Worm (Caenorhabditis elegans) whole organism, young adult: ENCODE measurements around the gene sri-50.
A peak's percentile ranks its signal among the peaks of the same experiment; 100 is the strongest.

Source experiments
- F10E7.11 ChIP-seq: sonication (generic microtip); optimal IDR thresholded peaks from 2 replicates; lab custom pipeline; 2017; ENCODE audit warnings: mild to moderate bottlenecking, missing genetic modification characterization, moderate library complexity, missing compliant biosample characterization
- F22D6.2 ChIP-seq: sonication (generic microtip); optimal IDR thresholded peaks from 2 replicates; lab custom pipeline; 2016; ENCODE audit warnings: mild to moderate bottlenecking, missing genetic modification characterization, missing compliant biosample characterization
- F23B12.7 ChIP-seq: sonication (generic microtip); optimal IDR thresholded peaks from 2 replicates; lab custom pipeline; 2017; ENCODE audit warnings: missing genetic modification characterization, mild to moderate bottlenecking, missing compliant biosample characterization, antibody characterized with exemption, moderate library complexity; ENCODE audit not compliant: insufficient read depth
- F33H1.4 ChIP-seq: fragments of 200-800 bp; sonication (Bioruptor generic); IDR thresholded peaks from 2 replicates; pipeline ENCODE4 v1.3.6; 2022; ENCODE audit warnings: missing genetic modification reagents, missing genetic modification characterization, missing compliant biosample characterization
- F37B4.10 ChIP-seq: fragments of 200-800 bp; sonication (Bioruptor generic); IDR thresholded peaks from 2 replicates; pipeline ENCODE4 v1.3.6; 2022; ENCODE audit warnings: missing genetic modification characterization, missing compliant biosample characterization
- F39B2.1 ChIP-seq: fragments of 200-800 bp; sonication (Bioruptor generic); IDR thresholded peaks from 2 replicates; pipeline ENCODE4 v1.3.6; 2022; ENCODE audit warnings: missing genetic modification reagents, missing genetic modification characterization, missing compliant biosample characterization
- F49E8.2 ChIP-seq: sonication (generic microtip); optimal IDR thresholded peaks from 3 replicates; lab custom pipeline; 2017; ENCODE audit warnings: missing genetic modification characterization, mild to moderate bottlenecking, missing compliant biosample characterization, antibody characterized with exemption, moderate library complexity; ENCODE audit not compliant: insufficient read depth
- K11D2.4 ChIP-seq: fragments of 200-800 bp; sonication (Bioruptor generic); IDR thresholded peaks from 2 replicates; pipeline ENCODE4 v1.3.6; 2022; ENCODE audit warnings: missing genetic modification reagents, missing genetic modification characterization, missing compliant biosample characterization
- T07F8.4 ChIP-seq: sonication (generic microtip); optimal IDR thresholded peaks from 2 replicates; lab custom pipeline; 2016; ENCODE audit warnings: mild to moderate bottlenecking, missing genetic modification characterization, moderate library complexity, missing compliant biosample characterization
- T26A5.8 ChIP-seq: sonication (generic microtip); optimal IDR thresholded peaks from 2 replicates; lab custom pipeline; 2016; ENCODE audit warnings: missing genetic modification characterization, missing compliant biosample characterization
- Y79H2A.3 ChIP-seq: fragments of 200-800 bp; sonication (Bioruptor generic); conservative IDR thresholded peaks from 2 replicates; pipeline ENCODE4 v1.3.6; 2022; ENCODE audit warnings: missing genetic modification reagents, missing genetic modification characterization, missing compliant biosample characterization
- ZK185.1 ChIP-seq: sonication (generic microtip); optimal IDR thresholded peaks from 2 replicates; lab custom pipeline; 2016; ENCODE audit warnings: mild to moderate bottlenecking, missing genetic modification characterization, missing compliant biosample characterization; ENCODE audit not compliant: poor library complexity, severe bottlenecking
- ama-1 ChIP-seq, 3 experiments: fragments of 150-350 bp in 1 of 3; sonication (generic microtip) in 2 of 3; optimal IDR thresholded peaks; 2 replicates each; lab custom pipeline; 2014 to 2018; ENCODE audit warnings: missing biosample characterization in 2 of 3, missing genetic modification characterization in 2 of 3, missing genetic modification reagents in 2 of 3
- atf-7 ChIP-seq: sonication (generic microtip); optimal IDR thresholded peaks from 2 replicates; lab custom pipeline; 2017; ENCODE audit warnings: mild to moderate bottlenecking, missing genetic modification characterization, missing compliant biosample characterization
- attf-3 ChIP-seq: fragments of 200-800 bp; sonication (Bioruptor generic); conservative IDR thresholded peaks from 2 replicates; pipeline ENCODE4 v1.3.6; 2022; ENCODE audit warnings: missing genetic modification reagents, missing genetic modification characterization, missing compliant biosample characterization
- attf-6 ChIP-seq: fragments of 200-800 bp; sonication (Bioruptor generic); IDR thresholded peaks from 2 replicates; pipeline ENCODE4 v1.3.6; 2022; ENCODE audit warnings: missing genetic modification reagents, missing genetic modification characterization, missing compliant biosample characterization
- cebp-1 ChIP-seq, 2 experiments: fragments of 200-800 bp in 1 of 2; sonication (Bioruptor generic) in 1 of 2; sonication (generic microtip) in 1 of 2; IDR thresholded peaks in 1 of 2; optimal IDR thresholded peaks in 1 of 2; 2 replicates each; pipeline versions ENCODE4 v1.3.6 to Lab custom; 2017 to 2022; ENCODE audit warnings: missing compliant biosample characterization in 2 of 2, missing genetic modification characterization in 2 of 2, mild to moderate bottlenecking in 1 of 2, missing genetic modification reagents in 1 of 2, moderate library complexity in 1 of 2
- ceh-27 ChIP-seq: fragments of 200-800 bp; sonication (Bioruptor generic); optimal IDR thresholded peaks from 2 replicates; lab custom pipeline; 2018; ENCODE audit warnings: mild to moderate bottlenecking, missing genetic modification characterization, moderate library complexity, missing compliant biosample characterization
- ceh-91 ChIP-seq: fragments of 200-800 bp; sonication (Bioruptor generic); IDR thresholded peaks from 2 replicates; pipeline ENCODE4 v1.3.6; 2022; ENCODE audit warnings: missing genetic modification reagents, missing genetic modification characterization, missing compliant biosample characterization
- chd-7 ChIP-seq: sonication (generic microtip); optimal IDR thresholded peaks from 2 replicates; lab custom pipeline; 2016; ENCODE audit warnings: mild to moderate bottlenecking, missing genetic modification characterization, moderate library complexity, missing compliant biosample characterization
- egl-18 ChIP-seq: fragments of 200-800 bp; sonication (Bioruptor generic); IDR thresholded peaks from 2 replicates; pipeline ENCODE4 v1.3.6; 2022; ENCODE audit warnings: missing genetic modification reagents, missing genetic modification characterization, missing compliant biosample characterization
- ekl-4 ChIP-seq: fragments of 200-800 bp; sonication (Bioruptor generic); IDR thresholded peaks from 2 replicates; pipeline ENCODE4 v1.3.6; 2022; ENCODE audit warnings: missing genetic modification reagents, missing genetic modification characterization, missing compliant biosample characterization
- hmg-1.2 ChIP-seq: fragments of 200-800 bp; sonication (Bioruptor generic); IDR thresholded peaks from 2 replicates; pipeline ENCODE4 v1.3.6; 2022; ENCODE audit warnings: missing genetic modification reagents, missing genetic modification characterization, missing compliant biosample characterization
- hsf-1 ChIP-seq: fragments of 200-800 bp; sonication (Bioruptor generic); IDR thresholded peaks from 2 replicates; pipeline ENCODE4 v1.3.6; 2022; ENCODE audit warnings: missing genetic modification reagents, missing genetic modification characterization, missing compliant biosample characterization
- let-526 ChIP-seq: fragments of 200-800 bp; sonication (Bioruptor generic); IDR thresholded peaks from 2 replicates; pipeline ENCODE4 v1.3.6; 2022; ENCODE audit warnings: missing genetic modification reagents, missing genetic modification characterization, missing compliant biosample characterization
- lin-35 ChIP-seq, 3 experiments: fragments of 150-350 bp in 2 of 3; sonication (generic microtip) in 1 of 3; optimal IDR thresholded peaks; 2 replicates each; lab custom pipeline; 2014 to 2018; ENCODE audit warnings: missing biosample characterization in 3 of 3, missing genetic modification characterization in 3 of 3, missing genetic modification reagents in 3 of 3
- lsy-27 ChIP-seq: sonication (generic microtip); optimal IDR thresholded peaks from 2 replicates; lab custom pipeline; 2017; ENCODE audit warnings: missing genetic modification characterization, mild to moderate bottlenecking, missing compliant biosample characterization, antibody characterized with exemption, missing genotype, borderline replicate concordance; ENCODE audit not compliant: insufficient read depth
- mcd-1 ChIP-seq: fragments of 200-800 bp; sonication (Bioruptor generic); IDR thresholded peaks from 2 replicates; pipeline ENCODE4 v1.3.6; 2022; ENCODE audit warnings: missing genetic modification reagents, missing genetic modification characterization, missing compliant biosample characterization
- mel-28 ChIP-seq: sonication (generic microtip); optimal IDR thresholded peaks from 2 replicates; lab custom pipeline; 2016; ENCODE audit warnings: borderline replicate concordance, mild to moderate bottlenecking, missing genetic modification characterization, missing compliant biosample characterization
- mes-4 ChIP-seq: sonication (generic microtip); optimal IDR thresholded peaks from 2 replicates; lab custom pipeline; 2016; ENCODE audit warnings: missing genotype, missing genetic modification characterization, missing compliant biosample characterization
- nfya-1 ChIP-seq: sonication (generic microtip); optimal IDR thresholded peaks from 2 replicates; lab custom pipeline; 2017; ENCODE audit warnings: antibody characterized with exemption, missing compliant biosample characterization, missing genetic modification characterization, borderline replicate concordance; ENCODE audit not compliant: insufficient read depth
- nfya-2 ChIP-seq: fragments of 200-800 bp; sonication (Bioruptor generic); IDR thresholded peaks from 2 replicates; pipeline ENCODE4 v1.3.6; 2022; ENCODE audit warnings: missing genetic modification reagents, missing genetic modification characterization, missing compliant biosample characterization
- nhr-80 ChIP-seq: sonication (generic microtip); optimal IDR thresholded peaks from 2 replicates; lab custom pipeline; 2016; ENCODE audit warnings: missing genetic modification characterization, missing compliant biosample characterization
- snpc-1.3 ChIP-seq: sonication (generic microtip); optimal IDR thresholded peaks from 2 replicates; lab custom pipeline; 2017; ENCODE audit warnings: missing genetic modification characterization, mild to moderate bottlenecking, missing compliant biosample characterization, antibody characterized with exemption, moderate library complexity, missing genotype, missing genetic modification reagents; ENCODE audit not compliant: insufficient read depth
- sptf-2 ChIP-seq: fragments of 200-800 bp; sonication (Bioruptor generic); optimal IDR thresholded peaks from 2 replicates; lab custom pipeline; 2018; ENCODE audit warnings: mild to moderate bottlenecking, missing genetic modification characterization, missing compliant biosample characterization
- tbp1 ChIP-seq: fragments of 200-800 bp; sonication (Bioruptor generic); optimal IDR thresholded peaks from 2 replicates; lab custom pipeline; 2018; ENCODE audit warnings: mild to moderate bottlenecking, missing genetic modification characterization, missing compliant biosample characterization
- tbx-9 ChIP-seq: sonication (generic microtip); optimal IDR thresholded peaks from 2 replicates; lab custom pipeline; 2016; ENCODE audit warnings: borderline replicate concordance, missing genetic modification characterization, inconsistent platforms, missing compliant biosample characterization
- zim-3 ChIP-seq: sonication (generic microtip); optimal IDR thresholded peaks from 2 replicates; lab custom pipeline; 2017; ENCODE audit warnings: mild to moderate bottlenecking, missing genetic modification characterization, moderate library complexity, missing compliant biosample characterization
- ztf-28 ChIP-seq: fragments of 200-800 bp; sonication (Bioruptor generic); IDR thresholded peaks from 2 replicates; pipeline ENCODE4 v1.3.6; 2022; ENCODE audit warnings: missing genetic modification reagents, missing genetic modification characterization, missing compliant biosample characterization
- ztf-3 ChIP-seq: fragments of 200-800 bp; sonication (Bioruptor generic); optimal IDR thresholded peaks from 2 replicates; lab custom pipeline; 2018; ENCODE audit warnings: mild to moderate bottlenecking, missing genetic modification characterization, missing compliant biosample characterization

The sri-50 gene

ce11 chrII:3206423-3206989 lies 3.0 kb downstream of the sri-50 start, which contains the start of the genes ZC239.20 and ZC239.21:
Gene ZC239.20 (minus strand): TSS chrII:3206523.
Gene ZC239.21 (plus strand): TSS chrII:3206939.
- TF ChIP-seq nfya-2 (GFP tag; lab: Robert Waterston, UW) (no peak), T07F8.4 (tag; lab: Kevin White, UChicago) (no peak), K11D2.4 (GFP tag; lab: Robert Waterston, UW) (no peak), tbx-9 (tag; lab: Kevin White, UChicago) (no peak), hsf-1 (GFP tag; lab: Robert Waterston, UW) (no peak)

ce11 chrII:3208679-3209078 lies 5.2 kb downstream of the sri-50 start, which contains the start of gene sdz-35:
Gene sdz-35 (minus strand): TSS chrII:3208779.
- TF ChIP-seq attf-6 (GFP tag; lab: Robert Waterston, UW) (no peak), chd-7 (tag; lab: Kevin White, UChicago) (no peak), nfya-1 (tag; lab: Kevin White, UChicago) (no peak), T26A5.8 (tag; lab: Kevin White, UChicago) (no peak), ztf-28 (GFP tag; lab: Robert Waterston, UW) (no peak), F23B12.7 (tag; lab: Kevin White, UChicago) (no peak), zim-3 (tag; lab: Kevin White, UChicago) (no peak), mes-4 (tag; lab: Kevin White, UChicago) (no peak), lin-35 (GFP tag; optimal IDR thresholded peaks at IDR 0.05; lab: Kevin White, UChicago) (no peak), tbp1 (no peak), ama-1 (optimal IDR thresholded peaks at IDR 0.05; lab: Kevin White, UChicago) (no peak), ama-1 (GFP tag; optimal IDR thresholded peaks at IDR 0.05; lab: Kevin White, UChicago) (no peak), snpc-1.3 (tag; lab: Kevin White, UChicago) (no peak), Y79H2A.3 (GFP tag; lab: Robert Waterston, UW) (no peak), egl-18 (no peak)

DNA sequence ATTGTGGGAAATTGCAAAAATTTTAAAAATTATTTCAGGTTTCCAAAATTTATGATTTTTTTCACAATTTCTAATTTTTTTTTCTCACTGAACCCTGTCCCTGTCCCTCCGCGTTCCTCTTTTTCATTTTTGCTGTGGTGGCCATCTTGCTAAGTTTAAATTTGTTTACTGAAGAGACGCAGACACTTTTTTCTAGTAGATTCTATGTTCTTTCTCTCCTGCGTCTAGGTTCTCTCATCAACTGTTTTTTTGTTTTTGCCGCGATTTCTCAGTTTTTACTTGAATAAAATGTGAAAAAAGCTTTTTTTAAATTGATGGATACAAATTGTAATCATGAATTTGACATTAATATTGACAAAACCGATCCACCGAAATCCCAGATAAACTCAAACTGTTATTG lies 5.7 kb downstream of the sri-50 start, which contains the start of gene ZC239.6:
Gene ZC239.6 (plus strand): TSS at position 381 of the 400 bp plus-strand sequence.
- no peak for TF ChIP-seq ZK185.1 (tag; lab: Kevin White, UChicago)
- TF ChIP-seq snpc-1.3 (tag; lab: Kevin White, UChicago), result no peak
- TF ChIP-seq F49E8.2 (tag; lab: Kevin White, UChicago), result no peak
- TF ChIP-seq F37B4.10 (GFP tag; lab: Robert Waterston, UW), result no peak
- TF ChIP-seq T26A5.8 (tag; lab: Kevin White, UChicago), result no peak
- no peak for TF ChIP-seq ztf-3 (GFP tag; lab: Kevin White, UChicago)
- peak; percentile 53; the same call in 1 of the 2 replicates for TF ChIP-seq hsf-1 (GFP tag; lab: Robert Waterston, UW)
- TF ChIP-seq nhr-80, result no peak
- TF ChIP-seq atf-7 (tag; lab: Kevin White, UChicago), result no peak
- TF ChIP-seq hmg-1.2 (GFP tag; lab: Robert Waterston, UW), result peak; percentile 46; the same call in 1 of the 2 replicates
- TF ChIP-seq, all 124 proteins: peak for 2

ce11 chrII:3210365-3210764 lies 6.8 kb downstream of the sri-50 start, which contains the start of gene ZC239.5:
Gene ZC239.5 (plus strand): TSS chrII:3210665.
- TF ChIP-seq mel-28 (tag; lab: Kevin White, UChicago), result no peak
- no peak for TF ChIP-seq F10E7.11 (tag; lab: Kevin White, UChicago)
- TF ChIP-seq ceh-91 (GFP tag; lab: Robert Waterston, UW), result no peak
- TF ChIP-seq sptf-2 (GFP tag; lab: Kevin White, UChicago), result no peak
- no peak for TF ChIP-seq cebp-1 (GFP tag; IDR thresholded peaks at IDR 0.05; lab: Robert Waterston, UW)
- no peak for TF ChIP-seq cebp-1 (tag; optimal IDR thresholded peaks at IDR 0.05; lab: Kevin White, UChicago)
- no peak for TF ChIP-seq ekl-4 (GFP tag; lab: Robert Waterston, UW)
- TF ChIP-seq chd-7 (tag; lab: Kevin White, UChicago), result no peak
- no peak for TF ChIP-seq tbp1
- TF ChIP-seq ceh-27 (GFP tag; lab: Kevin White, UChicago), result no peak
- TF ChIP-seq F39B2.1 (GFP tag; lab: Robert Waterston, UW), result no peak
- TF ChIP-seq tbx-9 (tag; lab: Kevin White, UChicago), result no peak
- TF ChIP-seq F22D6.2 (tag; lab: Kevin White, UChicago), result no peak
- no peak for TF ChIP-seq F33H1.4 (GFP tag; lab: Robert Waterston, UW)
- TF ChIP-seq let-526 (GFP tag; lab: Robert Waterston, UW), result no peak
- TF ChIP-seq attf-3 (GFP tag; lab: Robert Waterston, UW), result no peak
- no peak for TF ChIP-seq mcd-1 (GFP tag; lab: Robert Waterston, UW)
- no peak for TF ChIP-seq lsy-27
